Fruit fly (Drosophila melanogaster): Measurements from ENCODE around the gene CG34174.

The CG34174 gene

DNA sequence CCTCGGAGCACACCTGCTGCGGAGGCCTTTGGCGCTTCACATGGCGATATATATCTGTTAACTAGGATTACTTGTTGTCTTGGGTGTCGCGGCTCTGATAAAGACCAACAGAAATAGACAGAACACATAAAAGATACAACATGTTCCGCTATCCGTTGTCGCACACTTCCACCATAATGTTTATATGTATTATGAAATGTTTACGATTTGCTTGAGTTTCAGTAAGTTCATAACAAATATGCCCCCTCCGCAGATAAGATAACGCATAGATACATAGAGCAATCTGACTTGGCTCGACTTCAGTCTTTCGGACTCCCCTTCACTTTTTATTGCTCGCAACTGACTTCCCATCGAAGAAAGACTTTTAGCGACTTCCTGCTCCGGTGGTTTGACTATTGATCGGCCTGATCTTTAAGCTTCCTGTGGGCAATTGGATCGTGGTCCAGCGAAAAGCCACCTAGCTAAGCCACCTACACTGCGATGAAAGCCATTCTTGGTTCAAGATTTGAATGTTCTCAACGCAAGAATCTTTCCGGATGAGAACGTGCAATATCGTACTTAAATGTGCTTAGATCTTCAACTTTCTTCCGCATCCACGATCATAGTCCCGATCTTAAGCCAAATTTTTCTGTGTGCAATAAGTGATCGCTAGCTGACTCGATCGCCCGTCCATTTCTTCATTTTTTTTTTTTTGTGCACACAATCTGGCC, 45.7 kb upstream of the CG34174 start (continued):
- TF ChIP-seq BtbVII (GFP tag; optimal IDR thresholded peaks at IDR 0.05) (no peak), Nf-YA (GFP tag; IDR thresholded peaks at IDR 0.05) (no peak), Dfd (GFP tag; optimal IDR thresholded peaks at IDR 0.05) (no peak), CG2202 (tag; optimal IDR thresholded peaks at IDR 0.05) (no peak), Dek (tag; optimal IDR thresholded peaks at IDR 0.05) (no peak), dati (GFP tag; IDR thresholded peaks at IDR 0.05) (no peak), CG10267 (tag; optimal IDR thresholded peaks at IDR 0.05) (no peak), Lhr (GFP tag; optimal IDR thresholded peaks at IDR 0.05) (no peak), CG18011 (GFP tag; optimal IDR thresholded peaks at IDR 0.05) (no peak), dmrt99B (tag; optimal IDR thresholded peaks at IDR 0.05) (no peak), al (GFP tag; IDR thresholded peaks at IDR 0.05) (no peak), Awh (GFP tag; IDR thresholded peaks at IDR 0.05) (no peak), gce (GFP tag; IDR thresholded peaks at IDR 0.05) (no peak), hbn (GFP tag; IDR thresholded peaks at IDR 0.05; ENCODE audit: partially characterized antibody) (no peak), insv (GFP tag; optimal IDR thresholded peaks at IDR 0.05) (no peak), ftz-f1 (GFP tag; optimal IDR thresholded peaks at IDR 0.05) (no peak), CG2199 (GFP tag; IDR thresholded peaks at IDR 0.05) (no peak), CG14710 (tag; optimal IDR thresholded peaks at IDR 0.05) (peak; percentile 1), Antp (GFP tag; optimal IDR thresholded peaks at IDR 0.05) (no peak), Nf-YC (tag; optimal IDR thresholded peaks at IDR 0.05) (no peak), CG15011 (GFP tag; optimal IDR thresholded peaks at IDR 0.05) (no peak), CG10209 (GFP tag; optimal IDR thresholded peaks at IDR 0.05) (peak; percentile 29), CG6683 (GFP tag; optimal IDR thresholded peaks at IDR 0.05) (no peak), disco-r (GFP tag; optimal IDR thresholded peaks at IDR 0.05) (no peak), aop (GFP tag; IDR thresholded peaks at IDR 0.05) (0 out of 2 replicates have a peak, but pooled peaks have one; percentile 23), CG18476 (GFP tag; optimal IDR thresholded peaks at IDR 0.05) (no peak), Atf-2 (GFP tag; optimal IDR thresholded peaks at IDR 0.05) (no peak), lola (GFP tag; optimal IDR thresholded peaks at IDR 0.05) (no peak), jing (GFP tag; optimal IDR thresholded peaks at IDR 0.05) (no peak), C15 (GFP tag; IDR thresholded peaks at IDR 0.05) (no peak), sob (GFP tag; IDR thresholded peaks at IDR 0.05) (no peak), CG7928 (GFP tag; optimal IDR thresholded peaks at IDR 0.05) (no peak), CG2120 (GFP tag; optimal IDR thresholded peaks at IDR 0.05) (no peak), CG17328 (GFP tag; IDR thresholded peaks at IDR 0.05) (no peak), vvl (GFP tag; IDR thresholded peaks at IDR 0.05) (no peak), Med (GFP tag) (peak; percentile 72), NC2α (GFP tag; optimal IDR thresholded peaks at IDR 0.05) (no peak), tgo (GFP tag; IDR thresholded peaks at IDR 0.05) (no peak), Oaz (GFP tag; IDR thresholded peaks at IDR 0.05) (no peak), CG10462 (GFP tag; optimal IDR thresholded peaks at IDR 0.05) (no peak), Doc3 (GFP tag; IDR thresholded peaks at IDR 0.05; ENCODE audit: partially characterized antibody) (no peak), Poxn (GFP tag; IDR thresholded peaks at IDR 0.05) (no peak), p53 (GFP tag; optimal IDR thresholded peaks at IDR 0.05) (no peak), CG3847 (GFP tag; IDR thresholded peaks at IDR 0.05) (no peak), CG18599 (GFP tag; optimal IDR thresholded peaks at IDR 0.05) (peak; percentile 56), Xrp1 (GFP tag; IDR thresholded peaks at IDR 0.05) (peak; percentile 32; the same call in 1 of the 2 replicates), CG6765 (GFP tag; optimal IDR thresholded peaks at IDR 0.05) (peak; percentile 29), bcd (GFP tag; optimal IDR thresholded peaks at IDR 0.05) (no peak), pnt (GFP tag; optimal IDR thresholded peaks at IDR 0.05) (no peak), pita (GFP tag; optimal IDR thresholded peaks at IDR 0.05) (no peak), CG11723 (GFP tag; optimal IDR thresholded peaks at IDR 0.05) (no peak)

All from whole organism, embryonic.